Fruit fly (Drosophila melanogaster) whole organism, wandering third instar larva: ENCODE results near the gene HLH3B.
A peak's percentile ranks its signal among the peaks of the same experiment; 100 is the strongest.

Experiments used
- Myc ChIP-seq: fragments of >200 bp; optimal IDR thresholded peaks from 2 replicates; lab custom pipeline; 2017
- ey ChIP-seq: fragments of 200-800 bp; sonication (Bioruptor generic); optimal IDR thresholded peaks from 2 replicates; lab custom pipeline; 2016; ENCODE audit warnings: missing biosample characterization, missing genetic modification characterization
- fru ChIP-seq: fragments of 200-800 bp; sonication (Bioruptor generic); optimal IDR thresholded peaks from 3 replicates; lab custom pipeline; 2016; ENCODE audit warnings: missing biosample characterization, mild to moderate bottlenecking, missing genetic modification characterization
- h ChIP-seq: fragments of 200-800 bp; sonication (Bioruptor generic); optimal IDR thresholded peaks from 3 replicates; lab custom pipeline; 2016; ENCODE audit warnings: missing biosample characterization, mild to moderate bottlenecking, missing genetic modification characterization
- pan ChIP-seq: fragments of >200 bp; optimal IDR thresholded peaks from 2 replicates; lab custom pipeline; 2017

DNA sequence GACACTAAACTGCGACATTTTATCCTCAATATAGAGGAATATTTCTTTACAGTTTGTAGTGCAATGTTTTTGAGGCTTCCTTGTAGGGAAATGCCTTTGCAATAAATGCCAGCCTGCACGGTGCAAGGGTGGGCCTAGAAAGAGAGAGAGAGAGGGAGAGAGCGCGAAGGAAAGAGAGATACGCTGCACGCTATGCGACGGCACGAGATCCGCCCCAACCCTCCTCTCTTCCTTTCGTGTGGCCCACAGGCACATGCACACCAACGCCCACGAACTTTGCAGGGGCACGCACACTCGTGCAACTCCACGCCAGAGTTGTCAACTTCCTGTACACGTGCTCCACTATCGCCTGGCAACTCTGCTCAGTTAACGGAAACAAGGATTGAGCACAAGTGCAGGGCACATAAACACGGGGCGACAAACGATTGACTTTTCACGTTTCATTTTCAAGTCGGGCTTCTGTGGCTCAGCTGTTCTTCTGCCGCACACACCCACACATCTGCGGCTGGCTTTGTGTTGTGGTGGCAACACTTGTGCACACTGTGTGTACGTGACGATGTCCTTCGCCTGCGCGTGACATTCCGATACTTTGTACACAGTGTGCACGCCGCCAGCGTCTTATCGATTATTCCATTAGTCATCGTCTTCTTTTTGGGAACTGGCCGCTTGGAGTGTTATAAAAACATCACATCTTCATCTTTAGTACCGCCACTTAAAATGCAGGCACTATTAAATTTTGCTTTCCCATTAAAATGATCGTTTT lies 45.4 kb downstream of the HLH3B start:
- no peak for TF ChIP-seq ey
- TF ChIP-seq fru (GFP tag; lab: Kevin White, UChicago), result peak; percentile 17
- no peak for TF ChIP-seq Myc (lab: Kevin White, UChicago)
- no peak for TF ChIP-seq h (GFP tag; lab: Kevin White, UChicago)
- no peak for TF ChIP-seq pan (lab: Kevin White, UChicago)
